Fruit fly (Drosophila melanogaster): ENCODE data around the gene ImpE2.
A peak's percentile ranks its signal among the peaks of the same experiment; 100 is the strongest.

Gene ImpE2

DNA sequence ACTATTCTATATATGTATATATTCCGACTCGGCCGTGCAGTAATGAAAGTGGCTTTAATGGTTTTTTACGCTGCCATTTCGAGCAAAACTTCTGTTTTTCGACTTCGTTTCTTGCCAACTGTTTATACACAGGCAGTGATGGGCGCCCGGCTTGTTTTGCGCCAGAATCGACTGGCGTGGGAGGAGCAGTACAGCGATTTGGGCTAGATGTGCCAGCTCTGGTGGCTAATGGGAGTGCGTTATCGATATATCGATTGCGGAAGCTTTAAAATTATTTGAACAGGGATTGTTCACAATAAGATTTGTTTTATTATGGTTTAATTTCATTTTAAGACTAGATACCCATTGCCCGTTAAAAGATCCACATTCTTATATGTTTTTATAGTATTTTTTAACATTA lies 41.3 kb downstream of the ImpE2 start, which contains the start of gene CG14971 (continued):
- TF ChIP-seq sob (GFP tag; IDR thresholded peaks at IDR 0.05) (peak; percentile 50; the same call in 1 of the 2 replicates), CG8478 (optimal IDR thresholded peaks at IDR 0.05) (no peak), tio (GFP tag; optimal IDR thresholded peaks at IDR 0.05) (no peak), Lim3 (GFP tag; IDR thresholded peaks at IDR 0.05) (no peak), abd-A (tag; optimal IDR thresholded peaks at IDR 0.05) (no peak), HLH54F (GFP tag; optimal IDR thresholded peaks at IDR 0.05) (peak; percentile 63), croc (GFP tag; conservative IDR thresholded peaks at IDR 0.05) (no peak), CG1024 (GFP tag; IDR thresholded peaks at IDR 0.05) (no peak), CG13287 (GFP tag; IDR thresholded peaks at IDR 0.05; ENCODE audit: partially characterized antibody) (peak; percentile 91), pho (GFP tag; optimal IDR thresholded peaks at IDR 0.05) (peak; percentile 42), CG1602 (GFP tag; optimal IDR thresholded peaks at IDR 0.05) (peak; percentile 14), bsh (GFP tag; optimal IDR thresholded peaks at IDR 0.05) (peak in 1 of 2 experiments; percentile 8), stwl (tag; optimal IDR thresholded peaks at IDR 0.05) (peak; percentile 74), slou (GFP tag; optimal IDR thresholded peaks at IDR 0.05) (peak; percentile 53), nerfin-2 (GFP tag; IDR thresholded peaks at IDR 0.05; ENCODE audit: partially characterized antibody) (peak; percentile 60), CG17186 (GFP tag; optimal IDR thresholded peaks at IDR 0.05) (peak; percentile 51), CG10462 (GFP tag; optimal IDR thresholded peaks at IDR 0.05) (no peak), Sox100B (GFP tag; optimal IDR thresholded peaks at IDR 0.05) (no peak), vvl (GFP tag; IDR thresholded peaks at IDR 0.05) (peak; percentile 67), ken (GFP tag; IDR thresholded peaks at IDR 0.05) (0 out of 3 replicates have a peak, but pooled peaks have one; percentile 9), CG4617 (GFP tag; optimal IDR thresholded peaks at IDR 0.05; ENCODE audit: borderline replicate concordance) (peak; percentile 64), GATAe (GFP tag; conservative IDR thresholded peaks at IDR 0.05) (peak; percentile 31; the same call in 1 of the 2 replicates), dmrt99B (tag; optimal IDR thresholded peaks at IDR 0.05) (no peak), CG18262 (tag; optimal IDR thresholded peaks at IDR 0.05) (no peak), cg (GFP tag; optimal IDR thresholded peaks at IDR 0.05) (no peak), CG18619 (GFP tag; optimal IDR thresholded peaks at IDR 0.05) (peak; percentile 34), CG7987 (GFP tag; optimal IDR thresholded peaks at IDR 0.05) (peak; percentile 54), CG9727 (GFP tag; optimal IDR thresholded peaks at IDR 0.05) (peak; percentile 20), CG17829 (tag; optimal IDR thresholded peaks at IDR 0.05) (peak; percentile 48), CG12236 (GFP tag; optimal IDR thresholded peaks at IDR 0.05) (no peak), Dll (GFP tag; IDR thresholded peaks at IDR 0.05; ENCODE audit: partially characterized antibody) (peak; percentile 85), Antp (GFP tag; optimal IDR thresholded peaks at IDR 0.05) (peak; percentile 53), Dref (GFP tag; IDR thresholded peaks at IDR 0.05) (peak; percentile 92), CG31224 (GFP tag; IDR thresholded peaks at IDR 0.05) (no peak), CG16779 (GFP tag; IDR thresholded peaks at IDR 0.05) (no peak), gt (GFP tag; IDR thresholded peaks at IDR 0.05) (no peak), ac (GFP tag; optimal IDR thresholded peaks at IDR 0.05) (no peak), CG6175 (GFP tag; IDR thresholded peaks at IDR 0.05) (no peak), Meics (GFP tag; optimal IDR thresholded peaks at IDR 0.05) (peak; percentile 43), CG12104 (GFP tag; optimal IDR thresholded peaks at IDR 0.05) (no peak), CG32772 (GFP tag; IDR thresholded peaks at IDR 0.05) (no peak), esg (GFP tag; conservative IDR thresholded peaks at IDR 0.05) (no peak), CG13775 (GFP tag; optimal IDR thresholded peaks at IDR 0.05) (peak; percentile 22), Mrtf (GFP tag; IDR thresholded peaks at IDR 0.05) (no peak), CG10274 (GFP tag; optimal IDR thresholded peaks at IDR 0.05) (no peak), dpn (GFP tag; optimal IDR thresholded peaks at IDR 0.05) (peak in 1 of 2 experiments; percentile 48), MTF-1 (GFP tag; optimal IDR thresholded peaks at IDR 0.05; ENCODE audit: borderline replicate concordance) (no peak), Dek (tag; optimal IDR thresholded peaks at IDR 0.05) (peak; percentile 51), CG10979 (tag; optimal IDR thresholded peaks at IDR 0.05) (peak; percentile 18), gro (GFP tag; optimal IDR thresholded peaks at IDR 0.05) (peak; percentile 62), dan (GFP tag; IDR thresholded peaks at IDR 0.05) (no peak)

Data from whole organism, embryonic.